Worm (Caenorhabditis elegans) whole organism, mixed stage, embryonic: ENCODE measurements around the gene ZK682.7.

ENCODE experiments used
- M03D4.4 ChIP-seq: sonication (generic microtip); optimal IDR thresholded peaks from 2 replicates; lab custom pipeline; 2017; ENCODE audit warnings: mild to moderate bottlenecking, missing genetic modification characterization, missing compliant biosample characterization
- blmp-1 ChIP-seq: fragments of 150-350 bp; optimal IDR thresholded peaks from 2 replicates; lab custom pipeline; 2014; ENCODE audit warnings: missing biosample characterization, missing genetic modification characterization
- ham-2 ChIP-seq: fragments of 200-800 bp; sonication (Bioruptor generic); optimal IDR thresholded peaks from 2 replicates; lab custom pipeline; 2018; ENCODE audit warnings: mild to moderate bottlenecking, missing genetic modification characterization, missing compliant biosample characterization
- lin-13 ChIP-seq: fragments of 150-350 bp; optimal IDR thresholded peaks from 2 replicates; lab custom pipeline; 2014; ENCODE audit warnings: missing biosample characterization, missing genetic modification characterization
- mep-1 ChIP-seq: fragments of 150-350 bp; optimal IDR thresholded peaks from 2 replicates; lab custom pipeline; 2017; ENCODE audit warnings: missing biosample characterization, missing genetic modification reagents, missing genetic modification characterization, inconsistent platforms
- nhr-12 ChIP-seq: fragments of 150-350 bp; optimal IDR thresholded peaks from 2 replicates; lab custom pipeline; 2014; ENCODE audit warnings: missing biosample characterization, missing genetic modification characterization
- nhr-237 ChIP-seq: fragments of 150-350 bp; optimal IDR thresholded peaks from 2 replicates; lab custom pipeline; 2014; ENCODE audit warnings: missing biosample characterization, missing genetic modification characterization
- nhr-28 ChIP-seq: fragments of 150-350 bp; optimal IDR thresholded peaks from 2 replicates; lab custom pipeline; 2014; ENCODE audit warnings: missing biosample characterization, missing genetic modification characterization
- pha-4 ChIP-seq: fragments of 150-350 bp; optimal IDR thresholded peaks from 2 replicates; lab custom pipeline; 2018; ENCODE audit warnings: missing biosample characterization, missing genetic modification reagents, missing genetic modification characterization
- snpc-4 ChIP-seq: fragments of 150-350 bp; optimal IDR thresholded peaks from 2 replicates; lab custom pipeline; 2014; ENCODE audit warnings: missing biosample characterization, missing genetic modification characterization
- sptf-1 ChIP-seq: sonication (generic microtip); optimal IDR thresholded peaks from 2 replicates; lab custom pipeline; 2017; ENCODE audit warnings: mild to moderate bottlenecking, missing genetic modification characterization, moderate library complexity, missing compliant biosample characterization
- unc-62 ChIP-seq: fragments of 150-350 bp; optimal IDR thresholded peaks from 2 replicates; lab custom pipeline; 2014; ENCODE audit warnings: missing biosample characterization, missing genetic modification reagents, missing genetic modification characterization
- ztf-11 ChIP-seq: fragments of 150-350 bp; optimal IDR thresholded peaks from 2 replicates; lab custom pipeline; 2014; ENCODE audit warnings: missing biosample characterization, missing genetic modification characterization

DNA sequence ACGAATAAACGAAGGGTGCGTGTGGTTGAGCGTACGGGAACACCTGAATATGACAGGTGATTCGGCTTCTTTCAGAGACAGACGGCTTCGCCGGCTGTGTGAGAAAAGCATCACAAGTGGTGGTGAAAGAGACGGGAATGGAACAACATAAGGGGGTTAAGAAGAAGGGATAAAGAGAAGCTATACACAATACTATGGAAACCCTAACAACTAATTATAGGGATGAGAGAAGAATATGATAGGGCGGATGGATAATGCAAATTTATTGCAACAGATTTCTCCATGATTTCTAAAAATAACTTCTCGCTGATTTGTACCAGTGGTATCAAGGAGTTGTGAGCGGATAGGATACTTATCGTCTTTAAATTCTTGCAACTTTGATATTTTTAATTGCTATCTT, 9.9 kb downstream of the ZK682.7 start, which contains the start of gene hlh-10:
- TF ChIP-seq pha-4 (no peak), lin-13 (no peak), ham-2 (GFP tag; lab: Kevin White, UChicago) (no peak), blmp-1 (tag; lab: Kevin White, UChicago) (no peak), nhr-237 (tag; lab: Kevin White, UChicago) (no peak), mep-1 (no peak), nhr-28 (tag; lab: Kevin White, UChicago) (no peak), unc-62 (no peak), snpc-4 (tag; lab: Kevin White, UChicago) (no peak), sptf-1 (tag; lab: Kevin White, UChicago) (no peak), nhr-12 (tag; lab: Kevin White, UChicago) (no peak), M03D4.4 (tag; lab: Kevin White, UChicago) (no peak), ztf-11 (tag; lab: Kevin White, UChicago) (no peak)
